Worm (Caenorhabditis elegans) whole organism, late embryonic: ENCODE measurements around the gene srh-80.

Experiments used
- ceh-2 ChIP-seq: sonication (generic microtip); optimal IDR thresholded peaks from 2 replicates; lab custom pipeline; 2016; ENCODE audit warnings: missing genotype, missing genetic modification characterization, missing compliant biosample characterization
- ceh-6 ChIP-seq: fragments of 200-800 bp; sonication (Bioruptor generic); optimal IDR thresholded peaks from 2 replicates; lab custom pipeline; 2018; ENCODE audit warnings: mild to moderate bottlenecking, missing genetic modification characterization, missing compliant biosample characterization
- ceh-9 ChIP-seq: sonication (generic microtip); optimal IDR thresholded peaks from 2 replicates; lab custom pipeline; 2016; ENCODE audit warnings: mild to moderate bottlenecking, missing genetic modification characterization, inconsistent platforms, missing compliant biosample characterization
- hlh-30 ChIP-seq: sonication (generic microtip); optimal IDR thresholded peaks from 2 replicates; lab custom pipeline; 2017; ENCODE audit warnings: antibody characterized with exemption, missing genetic modification characterization, missing compliant biosample characterization; ENCODE audit not compliant: insufficient read depth
- lim-6 ChIP-seq: sonication (generic microtip); optimal IDR thresholded peaks from 2 replicates; lab custom pipeline; 2016; ENCODE audit warnings: missing genetic modification characterization, missing compliant biosample characterization
- pqm-1 ChIP-seq: sonication (generic microtip); optimal IDR thresholded peaks from 2 replicates; lab custom pipeline; 2016; ENCODE audit warnings: missing genetic modification characterization, missing compliant biosample characterization
- unc-55 ChIP-seq: sonication (generic microtip); optimal IDR thresholded peaks from 2 replicates; lab custom pipeline; 2017; ENCODE audit warnings: missing biosample characterization, missing genetic modification reagents, missing genetic modification characterization

DNA sequence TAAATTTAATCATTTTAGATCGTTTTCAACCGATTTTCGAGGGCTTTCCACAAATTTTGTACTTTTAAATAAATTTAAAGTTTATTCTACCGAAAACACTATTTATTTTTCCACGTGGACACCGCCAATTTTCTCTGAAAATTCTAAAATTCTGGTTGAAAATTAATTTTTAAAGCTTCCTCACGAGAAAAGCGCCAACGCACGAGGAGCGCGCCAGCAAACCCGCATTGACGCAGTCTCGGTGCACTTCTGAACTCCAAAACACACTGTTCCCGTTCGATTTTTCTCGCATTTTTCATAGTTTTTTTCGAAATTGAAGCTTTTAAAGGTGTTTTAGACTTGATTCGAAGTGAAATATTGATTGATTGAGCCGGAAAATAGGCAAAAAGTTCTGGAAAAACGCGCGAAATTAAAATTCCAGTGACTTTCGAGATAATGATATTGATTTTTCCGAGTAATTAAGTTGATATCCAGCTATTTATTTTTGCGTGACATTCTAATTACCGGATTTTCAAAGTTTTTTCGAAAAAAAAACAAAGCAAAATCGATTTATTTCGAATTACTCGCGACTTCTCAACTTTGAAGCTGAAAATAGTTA is 42.8 kb upstream of the srh-80 start, which contains the start of gene cul-3:
- TF ChIP-seq pqm-1 (tag; lab: Kevin White, UChicago) (no peak), lim-6 (tag; lab: Kevin White, UChicago) (no peak), ceh-6 (GFP tag; lab: Kevin White, UChicago) (no peak), ceh-9 (tag; lab: Kevin White, UChicago) (no peak), hlh-30 (tag; lab: Kevin White, UChicago) (no peak), unc-55 (GFP tag; lab: Kevin White, UChicago) (no peak), ceh-2 (tag; lab: Kevin White, UChicago) (no peak)
